Fruit fly (Drosophila melanogaster) whole organism, adult: ENCODE measurements around the gene CG43774.

ENCODE experiments used
- CG12768 ChIP-seq: fragments of 200-800 bp; sonication (Bioruptor generic); optimal IDR thresholded peaks from 2 replicates; lab custom pipeline; 2017; ENCODE audit warnings: missing biosample characterization, missing genetic modification characterization, mild to moderate bottlenecking, moderate library complexity, missing genetic modification reagents
- CG14711 ChIP-seq: fragments of 200-800 bp; sonication (Bioruptor generic); optimal IDR thresholded peaks from 2 replicates; lab custom pipeline; 2018; ENCODE audit warnings: missing biosample characterization, mild to moderate bottlenecking, missing genetic modification characterization, moderate library complexity
- CG1620 ChIP-seq: fragments of 200-800 bp; sonication (Bioruptor generic); optimal IDR thresholded peaks from 2 replicates; lab custom pipeline; 2016; ENCODE audit warnings: missing biosample characterization, missing genetic modification characterization
- CG7045 ChIP-seq: fragments of 200-800 bp; sonication (Bioruptor generic); optimal IDR thresholded peaks from 2 replicates; lab custom pipeline; 2017; ENCODE audit warnings: missing biosample characterization, mild to moderate bottlenecking, missing genetic modification characterization
- Hr96 ChIP-seq: fragments of 200-800 bp; sonication (Bioruptor generic); optimal IDR thresholded peaks from 2 replicates; lab custom pipeline; 2016; ENCODE audit warnings: missing biosample characterization, missing genetic modification characterization
- Mnt ChIP-seq: fragments of 200-800 bp; sonication (Bioruptor generic); optimal IDR thresholded peaks from 2 replicates; lab custom pipeline; 2016; ENCODE audit warnings: missing biosample characterization, mild to moderate bottlenecking, missing genetic modification characterization
- ovo ChIP-seq: fragments of 200-800 bp; sonication (Bioruptor generic); optimal IDR thresholded peaks from 2 replicates; lab custom pipeline; 2016; ENCODE audit warnings: missing biosample characterization, missing genetic modification characterization
- tj ChIP-seq: fragments of 200-800 bp; sonication (Bioruptor generic); optimal IDR thresholded peaks from 3 replicates; lab custom pipeline; 2017; ENCODE audit warnings: missing biosample characterization, mild to moderate bottlenecking, missing genetic modification characterization, moderate library complexity
- toe ChIP-seq: fragments of 200-800 bp; sonication (Bioruptor generic); optimal IDR thresholded peaks from 2 replicates; lab custom pipeline; 2016; ENCODE audit warnings: missing biosample characterization, missing genetic modification characterization

dm6 chr2L:4053421-4054091 is 45.1 kb downstream of the CG43774 start:
- TF ChIP-seq CG14711 (tag; lab: Kevin White, UChicago) (no peak), CG7045 (GFP tag; lab: Kevin White, UChicago) (no peak), Hr96 (no peak), Mnt (GFP tag; lab: Kevin White, UChicago) (no peak), CG1620 (GFP tag; lab: Kevin White, UChicago) (no peak), toe (no peak), CG12768 (no peak), ovo (no peak), tj (GFP tag; lab: Kevin White, UChicago) (no peak)
